Fruit fly (Drosophila melanogaster): ENCODE measurements around the gene Chsy.
A peak's percentile ranks its signal among the peaks of the same experiment; 100 is the strongest.

Chsy gene

DNA sequence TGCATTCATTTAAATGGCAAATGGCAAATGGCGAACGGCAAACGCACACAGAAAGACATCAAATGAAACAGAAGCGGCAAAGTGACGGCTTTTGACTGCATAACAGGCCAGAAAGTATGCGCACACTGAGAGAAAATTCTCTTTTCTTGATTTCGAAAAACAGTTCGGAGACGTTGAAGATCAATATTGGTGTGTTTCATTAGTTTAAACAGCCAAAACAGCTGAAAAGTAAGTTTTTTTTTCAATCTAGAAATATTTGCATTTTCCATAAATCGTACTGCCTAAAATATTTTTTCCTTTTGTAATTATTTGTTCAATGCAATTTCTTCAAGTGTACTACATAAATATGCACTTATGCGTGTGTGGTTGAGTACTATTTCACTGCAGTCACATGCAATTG lies 37.5 kb upstream of the Chsy start (continued):
- TF ChIP-seq sisA (GFP tag; IDR thresholded peaks at IDR 0.05) = peak; percentile 14; the same call in 1 of the 2 replicates
- peak; percentile 9 for TF ChIP-seq CG30403 (GFP tag; optimal IDR thresholded peaks at IDR 0.05)
- TF ChIP-seq Hr51 (GFP tag; optimal IDR thresholded peaks at IDR 0.05) = peak in 1 of 2 experiments; percentile 37
- no peak for TF ChIP-seq tup (GFP tag; optimal IDR thresholded peaks at IDR 0.05)
- peak; percentile 15 for TF ChIP-seq unpg (GFP tag; optimal IDR thresholded peaks at IDR 0.05)
- no peak for TF ChIP-seq CG1529 (GFP tag; optimal IDR thresholded peaks at IDR 0.05)
- no peak for TF ChIP-seq Dfd (GFP tag; optimal IDR thresholded peaks at IDR 0.05)
- peak; percentile 27 for TF ChIP-seq CG15269 (tag; optimal IDR thresholded peaks at IDR 0.05)
- TF ChIP-seq Ptx1 (GFP tag; IDR thresholded peaks at IDR 0.05) = peak; percentile 30; the same call in 1 of the 2 replicates
- no peak for TF ChIP-seq Max (GFP tag; optimal IDR thresholded peaks at IDR 0.05)
- peak; percentile 74 for TF ChIP-seq sens (GFP tag)
- TF ChIP-seq CG17359 (tag; optimal IDR thresholded peaks at IDR 0.05) = peak; percentile 20
- no peak for TF ChIP-seq pum (GFP tag; optimal IDR thresholded peaks at IDR 0.05)
- no peak for TF ChIP-seq CG4282 (GFP tag; optimal IDR thresholded peaks at IDR 0.05)
- no peak for TF ChIP-seq hkb (optimal IDR thresholded peaks at IDR 0.05)
- TF ChIP-seq hkb (GFP tag; IDR thresholded peaks at IDR 0.05) = 0 out of 2 replicates have a peak, but pooled peaks have one; percentile 15
- no peak for TF ChIP-seq mld (GFP tag; IDR thresholded peaks at IDR 0.05; ENCODE audit: partially characterized antibody)
- no peak for TF ChIP-seq CG8924 (tag; optimal IDR thresholded peaks at IDR 0.05)
- no peak for TF ChIP-seq CG17912 (GFP tag; optimal IDR thresholded peaks at IDR 0.05)
- TF ChIP-seq CG4854 (GFP tag; optimal IDR thresholded peaks at IDR 0.05) = no peak
- TF ChIP-seq PHDP (tag; optimal IDR thresholded peaks at IDR 0.05) = peak; percentile 1
- TF ChIP-seq eve (GFP tag; optimal IDR thresholded peaks at IDR 0.05) = peak in 1 of 2 experiments; percentile 64
- TF ChIP-seq sc (optimal IDR thresholded peaks at IDR 0.05) = no peak
- no peak for TF ChIP-seq sc (GFP tag; optimal IDR thresholded peaks at IDR 0.05)
- TF ChIP-seq CG32772 (GFP tag; IDR thresholded peaks at IDR 0.05) = no peak
- 0 out of 2 replicates have a peak, but pooled peaks have one; percentile 14 for TF ChIP-seq CG6689 (GFP tag; IDR thresholded peaks at IDR 0.05)
- no peak for TF ChIP-seq Pdp1 (GFP tag; optimal IDR thresholded peaks at IDR 0.05)
- no peak for TF ChIP-seq CG7786 (GFP tag; optimal IDR thresholded peaks at IDR 0.05)
- no peak for TF ChIP-seq CG6175 (GFP tag; IDR thresholded peaks at IDR 0.05)
- no peak for TF ChIP-seq hbn (GFP tag; IDR thresholded peaks at IDR 0.05; ENCODE audit: partially characterized antibody)
- no peak for TF ChIP-seq dmrt11E (tag; optimal IDR thresholded peaks at IDR 0.05)
- TF ChIP-seq CG2678 (tag; optimal IDR thresholded peaks at IDR 0.05) = peak; percentile 2
- no peak for TF ChIP-seq cad (GFP tag; optimal IDR thresholded peaks at IDR 0.05)
- no peak for TF ChIP-seq cas (GFP tag; IDR thresholded peaks at IDR 0.05)
- 0 out of 2 replicates have a peak, but pooled peaks have one; percentile 26 for TF ChIP-seq slbo (GFP tag; IDR thresholded peaks at IDR 0.05)
- no peak for TF ChIP-seq CG18764 (GFP tag; optimal IDR thresholded peaks at IDR 0.05)
- TF ChIP-seq Poxn (GFP tag; IDR thresholded peaks at IDR 0.05) = no peak
- TF ChIP-seq crol (GFP tag; IDR thresholded peaks at IDR 0.05) = no peak
- no peak for TF ChIP-seq CG31388 (GFP tag; optimal IDR thresholded peaks at IDR 0.05)
- TF ChIP-seq prd (optimal IDR thresholded peaks at IDR 0.05) = no peak
- TF ChIP-seq prd (GFP tag; IDR thresholded peaks at IDR 0.05) = 0 out of 3 replicates have a peak, but pooled peaks have one; percentile 24
- peak; percentile 4 for TF ChIP-seq Xbp1 (GFP tag; optimal IDR thresholded peaks at IDR 0.05)
- no peak for TF ChIP-seq nom (GFP tag; optimal IDR thresholded peaks at IDR 0.05)
- TF ChIP-seq nmo (GFP tag; optimal IDR thresholded peaks at IDR 0.05) = peak; percentile 21
- TF ChIP-seq CG10543 (GFP tag; optimal IDR thresholded peaks at IDR 0.05) = no peak
- TF ChIP-seq CG10366 (GFP tag; IDR thresholded peaks at IDR 0.05) = peak; percentile 36; the same call in 1 of the 2 replicates
- TF ChIP-seq H15 (GFP tag; IDR thresholded peaks at IDR 0.05) = no peak
- peak; percentile 29 for TF ChIP-seq lmd (GFP tag; IDR thresholded peaks at IDR 0.05)
- 0 out of 3 replicates have a peak, but pooled peaks have one; percentile 32 for TF ChIP-seq row (GFP tag; IDR thresholded peaks at IDR 0.05)
- peak; percentile 10 for TF ChIP-seq Med (GFP tag)
- no peak for TF ChIP-seq peb (GFP tag; IDR thresholded peaks at IDR 0.05)
- no peak for TF ChIP-seq CG8388 (GFP tag; optimal IDR thresholded peaks at IDR 0.05)

Data from whole organism, embryonic.